Worm (Caenorhabditis elegans) whole organism, L2 larva: ENCODE results near the gene ZK177.3.

ENCODE experiments used
- F13H6.1 ChIP-seq: sonication (generic microtip); optimal IDR thresholded peaks from 2 replicates; lab custom pipeline; 2016; ENCODE audit warnings: missing genetic modification characterization, missing compliant biosample characterization
- R02D3.7 ChIP-seq: fragments of 150-350 bp; optimal IDR thresholded peaks from 2 replicates; lab custom pipeline; 2014; ENCODE audit warnings: missing biosample characterization, missing genetic modification characterization
- dmd-4 ChIP-seq: sonication (generic microtip); optimal IDR thresholded peaks from 2 replicates; lab custom pipeline; 2017; ENCODE audit warnings: missing biosample characterization, missing genetic modification characterization
- snpc-4 ChIP-seq: fragments of 150-350 bp; optimal IDR thresholded peaks from 2 replicates; lab custom pipeline; 2014; ENCODE audit warnings: missing biosample characterization, missing genetic modification characterization
- unc-39 ChIP-seq: fragments of 150-350 bp; optimal IDR thresholded peaks from 2 replicates; lab custom pipeline; 2014; ENCODE audit warnings: missing biosample characterization, missing genetic modification characterization
- ztf-4 ChIP-seq: fragments of 150-350 bp; optimal IDR thresholded peaks from 2 replicates; lab custom pipeline; 2014; ENCODE audit warnings: missing biosample characterization, missing genetic modification characterization

ce11 chrII:5556431-5556830, 40.8 kb downstream of the ZK177.3 start, which contains the start of gene ins-11:
- TF ChIP-seq unc-39 (tag; lab: Kevin White, UChicago) (no peak), snpc-4 (tag; lab: Kevin White, UChicago) (no peak), ztf-4 (tag; lab: Kevin White, UChicago) (no peak), dmd-4 (tag; lab: Kevin White, UChicago) (no peak), R02D3.7 (tag; lab: Kevin White, UChicago) (no peak), F13H6.1 (no peak)
